Worm (Caenorhabditis elegans) whole organism, midembryonic: ENCODE results near the gene srh-270.

Experiments used
- T22C8.4 ChIP-seq: fragments of 200-800 bp; sonication (Bioruptor generic); IDR thresholded peaks from 2 replicates; pipeline ENCODE4 v1.3.6; 2022; ENCODE audit warnings: missing genetic modification characterization, missing compliant biosample characterization
- cog-1 ChIP-seq: sonication (generic microtip); optimal IDR thresholded peaks from 2 replicates; lab custom pipeline; 2016; ENCODE audit warnings: missing genetic modification characterization, missing compliant biosample characterization
- flt-1 ChIP-seq: fragments of 200-800 bp; sonication (Bioruptor generic); IDR thresholded peaks from 2 replicates; pipeline ENCODE4 v1.3.6; 2022; ENCODE audit warnings: missing genetic modification characterization, missing compliant biosample characterization
- klf-2 ChIP-seq: fragments of 200-800 bp; sonication (Bioruptor generic); conservative IDR thresholded peaks from 2 replicates; pipeline ENCODE4 v1.3.6; 2022; ENCODE audit warnings: missing genetic modification reagents, missing genetic modification characterization, missing compliant biosample characterization
- med-1 ChIP-seq: sonication (generic microtip); optimal IDR thresholded peaks from 2 replicates; lab custom pipeline; 2017; ENCODE audit warnings: missing genetic modification characterization, mild to moderate bottlenecking, missing compliant biosample characterization, antibody characterized with exemption, missing genetic modification reagents; ENCODE audit not compliant: insufficient read depth
- ref-1 ChIP-seq: fragments of 200-800 bp; sonication (Bioruptor generic); conservative IDR thresholded peaks from 2 replicates; pipeline ENCODE4 v1.3.6; 2022; ENCODE audit warnings: missing genetic modification reagents, missing genetic modification characterization, missing compliant biosample characterization
- tab-1 ChIP-seq: fragments of 200-800 bp; sonication (Bioruptor generic); IDR thresholded peaks from 2 replicates; pipeline ENCODE4 v1.3.6; 2022; ENCODE audit warnings: missing genetic modification characterization, missing compliant biosample characterization
- ztf-23 ChIP-seq: fragments of 200-800 bp; sonication (Bioruptor generic); IDR thresholded peaks from 2 replicates; pipeline ENCODE4 v1.3.6; 2022; ENCODE audit warnings: missing genetic modification reagents, missing genetic modification characterization, missing compliant biosample characterization
- ztf-29 ChIP-seq: fragments of 200-800 bp; sonication (Bioruptor generic); IDR thresholded peaks from 2 replicates; pipeline ENCODE4 v1.3.6; 2022; ENCODE audit warnings: missing genetic modification reagents, missing genetic modification characterization, missing compliant biosample characterization

Gene srh-270

ce11 chrV:2884411-2884810 lies 23.0 kb upstream of the srh-270 start, which contains the start of gene sre-24:
TSS of gene sre-24 (plus strand) at chrV:2884711.
- TF ChIP-seq tab-1 (GFP tag; lab: Robert Waterston, UW) (no peak), klf-2 (GFP tag; lab: Robert Waterston, UW) (no peak), cog-1 (tag; lab: Kevin White, UChicago) (no peak), flt-1 (GFP tag; lab: Robert Waterston, UW) (no peak), ref-1 (GFP tag; lab: Robert Waterston, UW) (no peak), med-1 (GFP tag; lab: Kevin White, UChicago) (no peak), ztf-23 (GFP tag; lab: Robert Waterston, UW) (no peak), ztf-29 (GFP tag; lab: Robert Waterston, UW) (no peak)

- TF ChIP-seq ref-1 (GFP tag; lab: Robert Waterston, UW) (no peak), ztf-29 (GFP tag; lab: Robert Waterston, UW) (no peak), tab-1 (GFP tag; lab: Robert Waterston, UW) (no peak), ztf-23 (GFP tag; lab: Robert Waterston, UW) (no peak), T22C8.4 (GFP tag; lab: Robert Waterston, UW) (no peak), flt-1 (GFP tag; lab: Robert Waterston, UW) (no peak), cog-1 (tag; lab: Kevin White, UChicago) (no peak), klf-2 (GFP tag; lab: Robert Waterston, UW) (no peak), med-1 (GFP tag; lab: Kevin White, UChicago) (no peak)
Measured at ce11 chrV:2883097-2883496, 21.7 kb upstream of the srh-270 start.

- no peak for TF ChIP-seq cog-1 (tag; lab: Kevin White, UChicago)
Measured at ce11 chrV:2881565-2881964, 20.2 kb upstream of the srh-270 start.

- TF ChIP-seq tab-1 (GFP tag; lab: Robert Waterston, UW), result no peak
- TF ChIP-seq ref-1 (GFP tag; lab: Robert Waterston, UW), result no peak
- no peak for TF ChIP-seq med-1 (GFP tag; lab: Kevin White, UChicago)
- TF ChIP-seq cog-1 (tag; lab: Kevin White, UChicago), result no peak
- no peak for TF ChIP-seq flt-1 (GFP tag; lab: Robert Waterston, UW)
- TF ChIP-seq klf-2 (GFP tag; lab: Robert Waterston, UW), result no peak
- TF ChIP-seq ztf-29 (GFP tag; lab: Robert Waterston, UW), result no peak
- TF ChIP-seq T22C8.4 (GFP tag; lab: Robert Waterston, UW), result no peak
- TF ChIP-seq ztf-23 (GFP tag; lab: Robert Waterston, UW), result no peak
Measured at ce11 chrV:2881016-2881415, 19.6 kb upstream of the srh-270 start, which contains the start of gene ifc-1. TSS of gene ifc-1 (plus strand) at chrV:2881393.

- TF ChIP-seq ref-1 (GFP tag; lab: Robert Waterston, UW) (no peak), T22C8.4 (GFP tag; lab: Robert Waterston, UW) (no peak), cog-1 (tag; lab: Kevin White, UChicago) (no peak)
Measured at ce11 chrV:2880356-2880755, 19.0 kb upstream of the srh-270 start.

- TF ChIP-seq cog-1 (tag; lab: Kevin White, UChicago) (no peak), T22C8.4 (GFP tag; lab: Robert Waterston, UW) (no peak), ztf-23 (GFP tag; lab: Robert Waterston, UW) (no peak), tab-1 (GFP tag; lab: Robert Waterston, UW) (no peak)
Measured at ce11 chrV:2879801-2880200, 18.4 kb upstream of the srh-270 start, which contains the start of gene str-39. TSS of gene str-39 (minus strand) at chrV:2879901.

- TF ChIP-seq tab-1 (GFP tag; lab: Robert Waterston, UW) (no peak), med-1 (GFP tag; lab: Kevin White, UChicago) (no peak), cog-1 (tag; lab: Kevin White, UChicago) (no peak), T22C8.4 (GFP tag; lab: Robert Waterston, UW) (no peak), ztf-29 (GFP tag; lab: Robert Waterston, UW) (no peak), flt-1 (GFP tag; lab: Robert Waterston, UW) (no peak), ztf-23 (GFP tag; lab: Robert Waterston, UW) (no peak), klf-2 (GFP tag; lab: Robert Waterston, UW) (no peak), ref-1 (GFP tag; lab: Robert Waterston, UW) (no peak)
Measured at ce11 chrV:2877509-2877908, 16.1 kb upstream of the srh-270 start, which contains the start of gene F37B4.10. TSS of gene F37B4.10 (minus strand) at chrV:2877609.

ce11 chrV:2876188-2876831 lies 14.9 kb upstream of the srh-270 start:
- no peak for TF ChIP-seq flt-1 (GFP tag; lab: Robert Waterston, UW)
- TF ChIP-seq ref-1 (GFP tag; lab: Robert Waterston, UW), result no peak
- no peak for TF ChIP-seq med-1 (GFP tag; lab: Kevin White, UChicago)
- no peak for TF ChIP-seq cog-1 (tag; lab: Kevin White, UChicago)
- TF ChIP-seq T22C8.4 (GFP tag; lab: Robert Waterston, UW), result no peak
- TF ChIP-seq ztf-23 (GFP tag; lab: Robert Waterston, UW), result no peak
- no peak for TF ChIP-seq ztf-29 (GFP tag; lab: Robert Waterston, UW)
- TF ChIP-seq klf-2 (GFP tag; lab: Robert Waterston, UW), result no peak
- TF ChIP-seq tab-1 (GFP tag; lab: Robert Waterston, UW), result no peak

ce11 chrV:2875422-2875821 lies 14.0 kb upstream of the srh-270 start, which contains the start of gene folt-2:
TSS of gene folt-2 (minus strand) at chrV:2875600.
- TF ChIP-seq med-1 (GFP tag; lab: Kevin White, UChicago) (no peak), klf-2 (GFP tag; lab: Robert Waterston, UW) (no peak), ztf-29 (GFP tag; lab: Robert Waterston, UW) (no peak), T22C8.4 (GFP tag; lab: Robert Waterston, UW) (no peak), flt-1 (GFP tag; lab: Robert Waterston, UW) (no peak), cog-1 (tag; lab: Kevin White, UChicago) (no peak), tab-1 (GFP tag; lab: Robert Waterston, UW) (no peak), ztf-23 (GFP tag; lab: Robert Waterston, UW) (no peak), ref-1 (GFP tag; lab: Robert Waterston, UW) (no peak)
